Fruit fly (Drosophila melanogaster) whole organism, embryonic: ENCODE results near the gene CG2147.

Source experiments
- ATbp ChIP-seq: fragments of 200-800 bp; sonication (Bioruptor generic); optimal IDR thresholded peaks from 2 replicates; lab custom pipeline; 2017; ENCODE audit warnings: missing biosample characterization, mild to moderate bottlenecking, missing genetic modification characterization, missing genetic modification reagents
- Atf-2 ChIP-seq: fragments of 200-800 bp; sonication (Bioruptor generic); optimal IDR thresholded peaks from 2 replicates; lab custom pipeline; 2016; ENCODE audit warnings: missing biosample characterization, missing genetic modification characterization
- BtbVII ChIP-seq: fragments of 200-800 bp; sonication (Bioruptor generic); optimal IDR thresholded peaks from 3 replicates; lab custom pipeline; 2017; ENCODE audit warnings: missing biosample characterization, mild to moderate bottlenecking, missing genetic modification characterization
- CG11456 ChIP-seq: fragments of 200-800 bp; sonication (Bioruptor generic); IDR thresholded peaks from 3 replicates; pipeline ENCODE4 v1.3.6; 2022; ENCODE audit warnings: missing biosample characterization, missing genetic modification characterization
- CG12104 ChIP-seq: fragments of 200-800 bp; sonication (Bioruptor generic); optimal IDR thresholded peaks from 3 replicates; lab custom pipeline; 2016; ENCODE audit warnings: missing biosample characterization, missing genetic modification characterization
- CG13424 ChIP-seq: fragments of 200-800 bp; sonication (Bioruptor generic); optimal IDR thresholded peaks from 2 replicates; lab custom pipeline; 2019; ENCODE audit warnings: missing biosample characterization, mild to moderate bottlenecking, missing genetic modification characterization, moderate library complexity
- CG14860 ChIP-seq: fragments of 200-800 bp; sonication (Bioruptor generic); IDR thresholded peaks from 3 replicates; pipeline ENCODE4 v1.3.6; 2022; ENCODE audit warnings: missing biosample characterization, missing genetic modification characterization; ENCODE audit not compliant: partially characterized antibody
- CG15011 ChIP-seq: fragments of 200-800 bp; sonication (Bioruptor generic); optimal IDR thresholded peaks from 3 replicates; lab custom pipeline; 2018; ENCODE audit warnings: missing biosample characterization, mild to moderate bottlenecking, missing genetic modification characterization
- CG17361 ChIP-seq: fragments of 200-800 bp; sonication (Bioruptor generic); IDR thresholded peaks from 3 replicates; pipeline ENCODE4 v1.3.6; 2022; ENCODE audit warnings: missing biosample characterization, missing genetic modification characterization
- CG17829 ChIP-seq: fragments of 200-800 bp; optimal IDR thresholded peaks from 2 replicates; lab custom pipeline; 2019; ENCODE audit warnings: missing biosample characterization, mild to moderate bottlenecking, missing genetic modification characterization, moderate library complexity
- CG18599 ChIP-seq: fragments of 200-800 bp; sonication (Bioruptor generic); optimal IDR thresholded peaks from 3 replicates; lab custom pipeline; 2017; ENCODE audit warnings: missing biosample characterization, missing genetic modification characterization, mild to moderate bottlenecking, moderate library complexity, missing genetic modification reagents
- CG2129 ChIP-seq: fragments of 200-800 bp; sonication (Bioruptor generic); IDR thresholded peaks from 2 replicates; pipeline ENCODE4 v1.3.6; 2022; ENCODE audit warnings: missing biosample characterization, missing genetic modification characterization; ENCODE audit not compliant: partially characterized antibody
- CG32532 ChIP-seq: fragments of 200-800 bp; sonication (Bioruptor generic); IDR thresholded peaks from 2 replicates; pipeline ENCODE4 v1.3.6; 2022; ENCODE audit warnings: missing biosample characterization, missing genetic modification characterization
- CG32767 ChIP-seq: fragments of 200-800 bp; sonication (Bioruptor generic); IDR thresholded peaks from 2 replicates; pipeline ENCODE4 v1.3.6; 2022; ENCODE audit warnings: missing biosample characterization, missing genetic modification characterization
- CG3847 ChIP-seq: fragments of 200-800 bp; sonication (Bioruptor generic); IDR thresholded peaks from 2 replicates; pipeline ENCODE4 v1.3.6; 2022; ENCODE audit warnings: missing biosample characterization, missing genetic modification characterization
- CG4820 ChIP-seq: fragments of 200-800 bp; sonication (Bioruptor generic); optimal IDR thresholded peaks from 3 replicates; lab custom pipeline; 2016; ENCODE audit warnings: missing biosample characterization, missing genetic modification characterization
- CG7372 ChIP-seq: fragments of 200-800 bp; sonication (Bioruptor generic); IDR thresholded peaks from 2 replicates; pipeline ENCODE4 v1.3.6; 2022; ENCODE audit warnings: missing biosample characterization, missing genetic modification characterization
- CG9437 ChIP-seq: fragments of 200-800 bp; sonication (Bioruptor generic); optimal IDR thresholded peaks from 2 replicates; lab custom pipeline; 2018; ENCODE audit warnings: missing biosample characterization, mild to moderate bottlenecking, missing genetic modification characterization
- D ChIP-seq, 2 experiments: fragments of 200-800 bp in 1 of 2; fragments of >200 bp in 1 of 2; sonication (Bioruptor generic) in 1 of 2; optimal IDR thresholded peaks; 2 replicates in 1 of 2; 3 replicates in 1 of 2; lab custom pipeline; 2017; ENCODE audit warnings: mild to moderate bottlenecking in 1 of 2, missing biosample characterization in 1 of 2, missing genetic modification characterization in 1 of 2, missing genetic modification reagents in 1 of 2
- D19B ChIP-seq: fragments of 200-800 bp; sonication (Bioruptor generic); optimal IDR thresholded peaks from 2 replicates; lab custom pipeline; 2017; ENCODE audit warnings: missing biosample characterization, mild to moderate bottlenecking, missing genetic modification characterization
- Doc3 ChIP-seq: fragments of 200-800 bp; sonication (Bioruptor generic); IDR thresholded peaks from 3 replicates; pipeline ENCODE4 v1.3.6; 2022; ENCODE audit warnings: missing biosample characterization, missing genetic modification characterization; ENCODE audit not compliant: partially characterized antibody
- E2f1 ChIP-seq: fragments of 200-800 bp; sonication (Bioruptor generic); IDR thresholded peaks from 2 replicates; pipeline ENCODE4 v1.3.6; 2022; ENCODE audit warnings: missing biosample characterization, missing genetic modification characterization
- Fer2 ChIP-seq: fragments of 200-800 bp; sonication (Bioruptor generic); optimal IDR thresholded peaks from 2 replicates; lab custom pipeline; 2018; ENCODE audit warnings: missing biosample characterization, mild to moderate bottlenecking, missing genetic modification characterization, moderate library complexity
- Hr78 ChIP-seq, 2 experiments: fragments of 200-800 bp in 1 of 2; fragments of >200 bp in 1 of 2; sonication (Bioruptor generic) in 1 of 2; optimal IDR thresholded peaks; 2 replicates each; lab custom pipeline; 2017 to 2019; ENCODE audit warnings: missing biosample characterization in 2 of 2, missing genetic modification characterization in 2 of 2, mild to moderate bottlenecking in 1 of 2, moderate library complexity in 1 of 2
- Med ChIP-seq: fragments of 200-800 bp; sonication (Bioruptor generic); peaks from one replicate; lab custom pipeline; 2016; ENCODE audit warnings: missing biosample characterization, missing genetic modification characterization, mild to moderate bottlenecking, inconsistent platforms, moderate library complexity
- Myb ChIP-seq: fragments of 200-800 bp; sonication (Bioruptor generic); optimal IDR thresholded peaks from 2 replicates; lab custom pipeline; 2016; ENCODE audit warnings: missing biosample characterization, missing genetic modification characterization
- Nf-YA ChIP-seq: fragments of 200-800 bp; sonication (Bioruptor generic); IDR thresholded peaks from 2 replicates; pipeline ENCODE4 v1.3.6; 2022; ENCODE audit warnings: missing biosample characterization, missing genetic modification characterization
- NfI ChIP-seq: fragments of 200-800 bp; sonication (Bioruptor generic); optimal IDR thresholded peaks from 3 replicates; lab custom pipeline; 2018; ENCODE audit warnings: missing biosample characterization, mild to moderate bottlenecking, missing genetic modification characterization, moderate library complexity
- Oaz ChIP-seq: fragments of 200-800 bp; sonication (Bioruptor generic); IDR thresholded peaks from 2 replicates; pipeline ENCODE4 v1.3.6; 2022; ENCODE audit warnings: missing biosample characterization, missing genetic modification characterization
- Oli ChIP-seq: fragments of 200-800 bp; sonication (Bioruptor generic); optimal IDR thresholded peaks from 2 replicates; lab custom pipeline; 2018; ENCODE audit warnings: missing biosample characterization, mild to moderate bottlenecking, missing genetic modification characterization, moderate library complexity
- Ravus ChIP-seq: fragments of 200-800 bp; sonication (Bioruptor generic); IDR thresholded peaks from 2 replicates; pipeline ENCODE4 v1.3.6; 2022; ENCODE audit warnings: missing biosample characterization, missing genetic modification characterization
- Sin3A ChIP-seq: fragments of >200 bp; optimal IDR thresholded peaks from 2 replicates; lab custom pipeline; 2018
- YL-1 ChIP-seq: fragments of 200-800 bp; sonication (Bioruptor generic); optimal IDR thresholded peaks from 3 replicates; lab custom pipeline; 2017; ENCODE audit warnings: missing biosample characterization, mild to moderate bottlenecking, missing genetic modification characterization
- ap ChIP-seq: fragments of 200-800 bp; sonication (Bioruptor generic); IDR thresholded peaks from 2 replicates; pipeline ENCODE4 v1.3.6; 2022; ENCODE audit warnings: missing biosample characterization, missing genetic modification characterization
- ase ChIP-seq: fragments of 200-800 bp; sonication (Bioruptor generic); IDR thresholded peaks from 3 replicates; pipeline ENCODE4 v1.3.6; 2022; ENCODE audit warnings: missing biosample characterization, missing genetic modification characterization
- crol ChIP-seq: fragments of 200-800 bp; sonication (Bioruptor generic); IDR thresholded peaks from 2 replicates; pipeline ENCODE4 v1.3.6; 2022; ENCODE audit warnings: missing biosample characterization, missing genetic modification characterization
- da ChIP-seq: fragments of 200-800 bp; sonication (Bioruptor generic); optimal IDR thresholded peaks from 2 replicates; lab custom pipeline; 2016; ENCODE audit warnings: missing biosample characterization, missing genetic modification characterization
- emc ChIP-seq: fragments of 200-800 bp; sonication (Bioruptor generic); optimal IDR thresholded peaks from 2 replicates; lab custom pipeline; 2016; ENCODE audit warnings: missing biosample characterization, missing genetic modification characterization
- grn ChIP-seq: fragments of 200-800 bp; sonication (Bioruptor generic); optimal IDR thresholded peaks from 3 replicates; lab custom pipeline; 2017; ENCODE audit warnings: missing biosample characterization, missing genetic modification characterization
- gro ChIP-seq: fragments of 200-800 bp; sonication (Bioruptor generic); optimal IDR thresholded peaks from 2 replicates; lab custom pipeline; 2016; ENCODE audit warnings: missing biosample characterization, missing genetic modification characterization
- her ChIP-seq: fragments of 200-800 bp; sonication (Bioruptor generic); optimal IDR thresholded peaks from 2 replicates; lab custom pipeline; 2016; ENCODE audit warnings: missing biosample characterization, missing genetic modification characterization
- jumu ChIP-seq: fragments of 200-800 bp; sonication (Bioruptor generic); optimal IDR thresholded peaks from 3 replicates; lab custom pipeline; 2016; ENCODE audit warnings: missing biosample characterization, missing genetic modification characterization
- knrl ChIP-seq: fragments of 200-800 bp; sonication (Bioruptor generic); IDR thresholded peaks from 3 replicates; pipeline ENCODE4 v1.3.6; 2022; ENCODE audit warnings: missing biosample characterization, missing genetic modification characterization; ENCODE audit not compliant: partially characterized antibody
- oc ChIP-seq: fragments of 200-800 bp; sonication (Bioruptor generic); optimal IDR thresholded peaks from 2 replicates; lab custom pipeline; 2018; ENCODE audit warnings: missing biosample characterization, mild to moderate bottlenecking, missing genetic modification characterization, moderate library complexity
- p53 ChIP-seq: fragments of 200-800 bp; sonication (Bioruptor generic); optimal IDR thresholded peaks from 2 replicates; lab custom pipeline; 2016; ENCODE audit warnings: missing biosample characterization, missing genetic modification characterization
- rib ChIP-seq: fragments of 200-800 bp; sonication (Bioruptor generic); IDR thresholded peaks from 2 replicates; pipeline ENCODE4 v1.3.6; 2022; ENCODE audit warnings: missing biosample characterization, missing genetic modification characterization
- sr ChIP-seq: fragments of 200-800 bp; sonication (Bioruptor generic); IDR thresholded peaks from 3 replicates; pipeline ENCODE4 v1.3.6; 2022; ENCODE audit warnings: missing biosample characterization, missing genetic modification characterization
- ttk ChIP-seq: fragments of 200-800 bp; sonication (Bioruptor generic); IDR thresholded peaks from 2 replicates; pipeline ENCODE4 v2.1.2; 2022; ENCODE audit warnings: missing biosample characterization, missing genetic modification characterization
- tup ChIP-seq: fragments of 200-800 bp; sonication (Bioruptor generic); optimal IDR thresholded peaks from 2 replicates; lab custom pipeline; 2016; ENCODE audit warnings: missing biosample characterization, mild to moderate bottlenecking, missing genetic modification characterization, moderate library complexity
- wek ChIP-seq: fragments of 200-800 bp; sonication (Bioruptor generic); optimal IDR thresholded peaks from 3 replicates; lab custom pipeline; 2018; ENCODE audit warnings: missing biosample characterization, mild to moderate bottlenecking, missing genetic modification characterization, moderate library complexity
- zen ChIP-seq: fragments of 200-800 bp; sonication (Bioruptor generic); optimal IDR thresholded peaks from 3 replicates; lab custom pipeline; 2018; ENCODE audit warnings: missing biosample characterization, mild to moderate bottlenecking, missing genetic modification characterization, moderate library complexity

CG2147 gene

dm6 chrX:8259881-8260280, 19.4 kb downstream of the CG2147 start (continued):
- TF ChIP-seq her (GFP tag; lab: Kevin White, UChicago) (no peak), Sin3A (lab: Kevin White, UChicago) (no peak), Nf-YA (GFP tag; lab: Robert Waterston, UW) (no peak), CG17829 (tag; lab: Kevin White, UChicago) (peak; percentile 12), Ravus (GFP tag; lab: Robert Waterston, UW) (no peak), zen (tag; lab: Kevin White, UChicago) (no peak), crol (GFP tag; lab: Robert Waterston, UW) (no peak), CG14860 (GFP tag; lab: Robert Waterston, UW) (no peak), jumu (no peak), CG11456 (GFP tag; lab: Robert Waterston, UW) (no peak), da (GFP tag; lab: Kevin White, UChicago) (no peak), CG7372 (GFP tag; lab: Robert Waterston, UW) (no peak), Hr78 (GFP tag; optimal IDR thresholded peaks at IDR 0.05; lab: Kevin White, UChicago) (no peak), D (optimal IDR thresholded peaks at IDR 0.05; lab: Kevin White, UChicago) (no peak), D (GFP tag; optimal IDR thresholded peaks at IDR 0.05; lab: Kevin White, UChicago) (peak; percentile 28), Med (GFP tag; lab: Kevin White, UChicago) (peak; percentile 67), Myb (GFP tag; lab: Kevin White, UChicago) (no peak), ATbp (GFP tag; lab: Kevin White, UChicago) (peak; percentile 36), E2f1 (no peak), YL-1 (GFP tag; lab: Kevin White, UChicago) (no peak)

dm6 chrX:8263236-8263635, 22.8 kb downstream of the CG2147 start:
- TF ChIP-seq ase (GFP tag; lab: Robert Waterston, UW) (no peak), NfI (no peak), Doc3 (GFP tag; lab: Robert Waterston, UW) (no peak), Oaz (GFP tag; lab: Robert Waterston, UW) (0 out of 2 replicates have a peak, but pooled peaks have one; percentile 7), Oli (tag; lab: Kevin White, UChicago) (peak; percentile 13), wek (GFP tag; lab: Kevin White, UChicago) (no peak), ttk (GFP tag; lab: Robert Waterston, UW) (no peak), Fer2 (tag; lab: Kevin White, UChicago) (no peak), CG9437 (GFP tag; lab: Kevin White, UChicago) (peak; percentile 12), CG13424 (tag; lab: Kevin White, UChicago) (peak; percentile 16), emc (GFP tag; lab: Kevin White, UChicago) (no peak), gro (GFP tag; lab: Kevin White, UChicago) (no peak), tup (GFP tag; lab: Kevin White, UChicago) (no peak), CG3847 (GFP tag; lab: Robert Waterston, UW) (peak; percentile 10; the same call in 1 of the 2 replicates), CG18599 (GFP tag; lab: Kevin White, UChicago) (no peak), p53 (GFP tag; lab: Kevin White, UChicago) (no peak), oc (tag; lab: Kevin White, UChicago) (no peak), CG4820 (GFP tag; lab: Kevin White, UChicago) (no peak), CG2129 (GFP tag; lab: Robert Waterston, UW) (no peak), sr (GFP tag; lab: Robert Waterston, UW) (no peak), CG32767 (GFP tag; lab: Robert Waterston, UW) (no peak), rib (GFP tag; lab: Robert Waterston, UW) (no peak), D19B (no peak), ap (GFP tag; lab: Robert Waterston, UW) (no peak), CG32532 (GFP tag; lab: Robert Waterston, UW) (no peak), CG12104 (GFP tag; lab: Kevin White, UChicago) (no peak), knrl (no peak), grn (GFP tag; lab: Kevin White, UChicago) (no peak), CG17361 (GFP tag; lab: Robert Waterston, UW) (peak; percentile 42; the same call in 1 of the 3 replicates), CG15011 (no peak), Atf-2 (GFP tag; lab: Kevin White, UChicago) (no peak), BtbVII (GFP tag; lab: Kevin White, UChicago) (no peak)
